Fruit fly (Drosophila melanogaster) Kc167 (cell line): ENCODE data around the gene CG2983.

Experiments
- Myc ChIP-seq: fragments of >200 bp; optimal IDR thresholded peaks from 2 replicates; lab custom pipeline; 2017; ENCODE audit warnings: missing external identifiers
- Sin3A ChIP-seq: fragments of >200 bp; optimal IDR thresholded peaks from 2 replicates; lab custom pipeline; 2018; ENCODE audit warnings: missing external identifiers
- insv ChIP-seq: fragments of >200 bp; optimal IDR thresholded peaks from 3 replicates; lab custom pipeline; 2018; ENCODE audit warnings: missing external identifiers
- ttk ChIP-seq: sonication (Bioruptor generic); optimal IDR thresholded peaks from 2 replicates; lab custom pipeline; 2017; ENCODE audit warnings: missing external identifiers

DNA sequence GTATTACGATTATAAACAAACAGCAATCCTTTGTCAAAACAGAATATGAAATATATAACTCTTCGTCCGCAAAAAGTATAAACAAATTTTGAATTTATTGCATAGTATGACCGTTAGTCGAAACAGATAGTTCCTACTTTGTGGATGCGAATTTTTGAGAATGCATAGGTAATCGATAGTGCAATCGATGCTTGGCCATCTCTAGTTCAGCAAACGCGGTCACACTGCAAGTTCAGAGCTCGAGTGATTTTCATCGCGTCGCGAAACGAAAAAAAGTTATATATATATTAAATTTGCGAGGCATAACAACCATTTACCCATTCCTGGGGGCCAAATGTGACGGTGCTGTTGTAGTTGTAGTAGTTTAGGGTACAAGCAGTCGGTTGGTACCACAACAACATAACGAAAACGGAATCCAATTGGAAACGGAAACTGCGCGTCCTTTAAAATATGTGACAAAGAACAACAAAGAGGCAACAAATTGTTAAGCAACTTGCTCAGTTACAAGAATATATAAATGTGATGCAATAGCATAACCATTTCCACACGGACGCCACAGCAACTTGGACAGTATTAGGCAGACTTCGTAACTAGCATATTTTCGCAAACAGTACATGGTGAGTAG, 9.6 kb downstream of the CG2983 start, which contains the start of gene CG2991:
- TF ChIP-seq ttk = no peak
- no peak for TF ChIP-seq Sin3A
- TF ChIP-seq Myc = no peak
- no peak for TF ChIP-seq insv
